Worm (Caenorhabditis elegans) whole organism, L4/young adult: ENCODE measurements around the gene clec-227.

Experiments
- dao-5 ChIP-seq: sonication (generic microtip); optimal IDR thresholded peaks from 2 replicates; lab custom pipeline; 2016; ENCODE audit warnings: missing genotype, missing genetic modification characterization, moderate library complexity, missing compliant biosample characterization
- him-1 ChIP-seq: sonication (generic microtip); optimal IDR thresholded peaks from 2 replicates; lab custom pipeline; 2016; ENCODE audit warnings: missing genotype, missing genetic modification reagents, missing genetic modification characterization, missing compliant biosample characterization

ce11 chrV:14519268-14519667 lies 46.9 kb downstream of the clec-227 start, which contains the start of gene R02D5.8:
- TF ChIP-seq him-1 (tag; lab: Kevin White, UChicago), result no peak
- TF ChIP-seq dao-5 (tag; lab: Kevin White, UChicago), result no peak
